Fruit fly (Drosophila melanogaster): ENCODE results near the gene CG31221.

Gene CG31221

dm6 chr3R:19370693-19371092 is 41.8 kb upstream of the CG31221 start (continued):
- TF ChIP-seq sd (tag; optimal IDR thresholded peaks at IDR 0.05) = no peak
- no peak for TF ChIP-seq CG1233 (GFP tag; optimal IDR thresholded peaks at IDR 0.05)
- TF ChIP-seq Bgb (GFP tag; IDR thresholded peaks at IDR 0.05; ENCODE audit: partially characterized antibody) = no peak
- TF ChIP-seq CG3065 (GFP tag; optimal IDR thresholded peaks at IDR 0.05) = no peak
- no peak for TF ChIP-seq Dll (GFP tag; IDR thresholded peaks at IDR 0.05; ENCODE audit: partially characterized antibody)
- no peak for TF ChIP-seq usp (GFP tag; optimal IDR thresholded peaks at IDR 0.05)
- TF ChIP-seq eyg (GFP tag; optimal IDR thresholded peaks at IDR 0.05) = no peak
- TF ChIP-seq NC2β (GFP tag; optimal IDR thresholded peaks at IDR 0.05) = no peak
- no peak for TF ChIP-seq dm (GFP tag; optimal IDR thresholded peaks at IDR 0.05)
- no peak for TF ChIP-seq Hr3 (GFP tag; optimal IDR thresholded peaks at IDR 0.05)
- no peak for TF ChIP-seq CG11695 (GFP tag; IDR thresholded peaks at IDR 0.05)
- TF ChIP-seq org-1 (GFP tag; optimal IDR thresholded peaks at IDR 0.05) = no peak
- TF ChIP-seq dmrt11E (tag; optimal IDR thresholded peaks at IDR 0.05) = peak; percentile 22
- no peak for TF ChIP-seq CG16815 (GFP tag; optimal IDR thresholded peaks at IDR 0.05)
- TF ChIP-seq Bdp1 (GFP tag; optimal IDR thresholded peaks at IDR 0.05) = no peak
- TF ChIP-seq sens (GFP tag) = peak; percentile 79
- no peak for TF ChIP-seq CG2875 (GFP tag; optimal IDR thresholded peaks at IDR 0.05)
- TF ChIP-seq Chrac-16 (GFP tag; optimal IDR thresholded peaks at IDR 0.05) = no peak
- TF ChIP-seq CG17361 (GFP tag; IDR thresholded peaks at IDR 0.05) = peak; percentile 38; the same call in 1 of the 3 replicates
- no peak for TF ChIP-seq GATAe (GFP tag; conservative IDR thresholded peaks at IDR 0.05)
- TF ChIP-seq CG31441 (GFP tag; IDR thresholded peaks at IDR 0.05) = 0 out of 2 replicates have a peak, but pooled peaks have one; percentile 29
- TF ChIP-seq stwl (tag; optimal IDR thresholded peaks at IDR 0.05) = no peak
- no peak for TF ChIP-seq ro (GFP tag; IDR thresholded peaks at IDR 0.05)
- no peak for TF ChIP-seq pho (GFP tag; optimal IDR thresholded peaks at IDR 0.05)
- no peak for TF ChIP-seq gt (GFP tag; IDR thresholded peaks at IDR 0.05)
- no peak for TF ChIP-seq chn (GFP tag; optimal IDR thresholded peaks at IDR 0.05)
- TF ChIP-seq Adf1 (GFP tag; IDR thresholded peaks at IDR 0.05) = no peak
- TF ChIP-seq ssp (GFP tag; IDR thresholded peaks at IDR 0.05) = no peak
- peak; percentile 41 for TF ChIP-seq CG9727 (GFP tag; optimal IDR thresholded peaks at IDR 0.05)
- TF ChIP-seq unc-4 (GFP tag; IDR thresholded peaks at IDR 0.05; ENCODE audit: partially characterized antibody) = no peak
- TF ChIP-seq emc (GFP tag; optimal IDR thresholded peaks at IDR 0.05) = no peak
- TF ChIP-seq tna (GFP tag; IDR thresholded peaks at IDR 0.05; ENCODE audit: partially characterized antibody) = no peak
- TF ChIP-seq CG12155 (GFP tag; optimal IDR thresholded peaks at IDR 0.05) = no peak
- no peak for TF ChIP-seq Oaz (GFP tag; IDR thresholded peaks at IDR 0.05)
- no peak for TF ChIP-seq CG43689 (GFP tag; IDR thresholded peaks at IDR 0.05)
- no peak for TF ChIP-seq Hr39 (optimal IDR thresholded peaks at IDR 0.05)
- peak; percentile 10 for TF ChIP-seq CG11504 (tag; optimal IDR thresholded peaks at IDR 0.05)
- TF ChIP-seq CG2202 (tag; optimal IDR thresholded peaks at IDR 0.05) = no peak
- TF ChIP-seq CG7357 (GFP tag; IDR thresholded peaks at IDR 0.05) = no peak
- TF ChIP-seq CG2129 (GFP tag; IDR thresholded peaks at IDR 0.05; ENCODE audit: partially characterized antibody) = no peak
- no peak for TF ChIP-seq bbx (GFP tag; IDR thresholded peaks at IDR 0.05; ENCODE audit: partially characterized antibody)
- TF ChIP-seq tin (GFP tag; optimal IDR thresholded peaks at IDR 0.05) = peak; percentile 12
- no peak for TF ChIP-seq CG10366 (GFP tag; IDR thresholded peaks at IDR 0.05)
- TF ChIP-seq BEAF-32 (GFP tag; optimal IDR thresholded peaks at IDR 0.05) = no peak
- TF ChIP-seq gro (GFP tag; optimal IDR thresholded peaks at IDR 0.05) = no peak
- TF ChIP-seq CG13296 (GFP tag; optimal IDR thresholded peaks at IDR 0.05) = no peak
- no peak for TF ChIP-seq kni (GFP tag; optimal IDR thresholded peaks at IDR 0.05)
- no peak for TF ChIP-seq CG11247 (GFP tag; IDR thresholded peaks at IDR 0.05)
- TF ChIP-seq CG17328 (GFP tag; IDR thresholded peaks at IDR 0.05) = no peak
- TF ChIP-seq CG11560 (tag; IDR thresholded peaks at IDR 0.05) = no peak
- peak; percentile 25; the same call in 1 of the 2 replicates for TF ChIP-seq CG6689 (GFP tag; IDR thresholded peaks at IDR 0.05)
- no peak for TF ChIP-seq CG12659 (GFP tag; optimal IDR thresholded peaks at IDR 0.05)
- no peak for TF ChIP-seq YL-1 (GFP tag; optimal IDR thresholded peaks at IDR 0.05)

Measured in whole organism, embryonic.